Worm (Caenorhabditis elegans) whole organism, L3 larva: ENCODE results near the gene elo-8.
A peak's percentile ranks its signal among the peaks of the same experiment; 100 is the strongest.

Experiments
- ceh-28 ChIP-seq: fragments of 150-350 bp; optimal IDR thresholded peaks from 2 replicates; lab custom pipeline; 2014; ENCODE audit warnings: missing biosample characterization, missing genetic modification reagents, missing genetic modification characterization
- daf-12 ChIP-seq: fragments of 150-350 bp; optimal IDR thresholded peaks from 2 replicates; lab custom pipeline; 2014; ENCODE audit warnings: missing biosample characterization, missing genetic modification reagents, missing genetic modification characterization
- nhr-11 ChIP-seq: fragments of 150-350 bp; optimal IDR thresholded peaks from 2 replicates; lab custom pipeline; 2014; ENCODE audit warnings: missing biosample characterization, missing genetic modification characterization
- nhr-28 ChIP-seq: fragments of 150-350 bp; optimal IDR thresholded peaks from 2 replicates; lab custom pipeline; 2014; ENCODE audit warnings: missing biosample characterization, missing genetic modification characterization
- nhr-76 ChIP-seq: fragments of 150-350 bp; sonication (generic microtip); optimal IDR thresholded peaks from 5 replicates; lab custom pipeline; 2014; ENCODE audit warnings: missing biosample characterization, missing genetic modification characterization
- pha-4 ChIP-seq: fragments of 150-350 bp; optimal IDR thresholded peaks from 2 replicates; lab custom pipeline; 2014; ENCODE audit warnings: missing biosample characterization, missing genetic modification reagents, missing genetic modification characterization
- sea-2 ChIP-seq: fragments of 150-350 bp; sonication (generic microtip); optimal IDR thresholded peaks from 4 replicates; lab custom pipeline; 2014; ENCODE audit warnings: missing biosample characterization, missing genetic modification reagents, missing genetic modification characterization
- zag-1 ChIP-seq: fragments of 150-350 bp; optimal IDR thresholded peaks from 2 replicates; lab custom pipeline; 2014; ENCODE audit warnings: missing biosample characterization, missing genetic modification characterization

DNA sequence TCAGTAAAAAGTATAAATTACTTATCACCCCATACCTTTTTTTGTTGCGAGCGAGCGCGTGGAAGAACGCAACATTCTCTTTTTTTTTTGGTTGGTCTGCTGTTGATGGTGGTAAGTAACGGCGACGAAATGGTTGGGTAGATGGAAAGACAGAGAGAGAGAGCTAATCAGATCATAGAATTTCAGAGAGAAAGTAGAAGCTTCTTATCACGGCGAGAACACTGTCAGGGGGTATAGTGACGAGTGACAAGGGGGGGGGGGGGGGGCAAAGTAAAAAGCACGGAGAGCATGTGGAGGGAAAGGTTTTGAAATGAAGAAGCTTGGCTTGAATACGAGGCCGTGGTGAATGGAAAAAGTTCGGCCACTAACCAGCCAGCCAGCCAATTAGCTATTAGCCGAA lies 34.5 kb downstream of the elo-8 start:
- TF ChIP-seq nhr-28 (tag; lab: Kevin White, UChicago) (no peak), zag-1 (no peak), ceh-28 (tag; lab: Kevin White, UChicago) (no peak), nhr-76 (tag; lab: Kevin White, UChicago) (no peak), daf-12 (tag; lab: Kevin White, UChicago) (no peak), sea-2 (GFP tag; lab: Kevin White, UChicago) (no peak), pha-4 (tag; lab: Kevin White, UChicago) (peak; percentile 4), nhr-11 (tag; lab: Kevin White, UChicago) (no peak)
